Worm (Caenorhabditis elegans) whole organism, L2 larva: ENCODE data around the gene F09F9.5.

ENCODE experiments used
- ZK546.5 ChIP-seq: sonication (generic microtip); optimal IDR thresholded peaks from 2 replicates; lab custom pipeline; 2017; ENCODE audit warnings: missing biosample characterization, missing genetic modification characterization
- ama-1 ChIP-seq: fragments of 150-350 bp; optimal IDR thresholded peaks from 2 replicates; lab custom pipeline; 2018; ENCODE audit warnings: inconsistent platforms
- blmp-1 ChIP-seq: sonication (generic microtip); optimal IDR thresholded peaks from 2 replicates; lab custom pipeline; 2017; ENCODE audit warnings: missing genetic modification characterization, mild to moderate bottlenecking, missing compliant biosample characterization, antibody characterized with exemption, moderate library complexity; ENCODE audit not compliant: insufficient read depth
- egl-27 ChIP-seq: sonication (generic microtip); optimal IDR thresholded peaks from 3 replicates; lab custom pipeline; 2017; ENCODE audit warnings: missing biosample characterization, missing genetic modification reagents, missing genetic modification characterization
- mab-5 ChIP-seq: fragments of 150-350 bp; optimal IDR thresholded peaks from 2 replicates; lab custom pipeline; 2014; ENCODE audit warnings: missing biosample characterization, missing genetic modification characterization
- mdl-1 ChIP-seq, 2 experiments: fragments of 150-350 bp in 1 of 2; sonication (generic microtip) in 1 of 2; optimal IDR thresholded peaks; 2 replicates each; lab custom pipeline; 2017; ENCODE audit warnings: missing biosample characterization in 2 of 2, missing genetic modification characterization in 2 of 2
- nhr-12 ChIP-seq: fragments of 150-350 bp; optimal IDR thresholded peaks from 2 replicates; lab custom pipeline; 2014; ENCODE audit warnings: missing biosample characterization, missing genetic modification characterization
- snpc-4 ChIP-seq: fragments of 150-350 bp; optimal IDR thresholded peaks from 2 replicates; lab custom pipeline; 2014; ENCODE audit warnings: missing biosample characterization, missing genetic modification characterization
- unc-39 ChIP-seq: fragments of 150-350 bp; optimal IDR thresholded peaks from 2 replicates; lab custom pipeline; 2014; ENCODE audit warnings: missing biosample characterization, missing genetic modification characterization
- unc-62 ChIP-seq: fragments of 150-350 bp; optimal IDR thresholded peaks from 2 replicates; lab custom pipeline; 2014; ENCODE audit warnings: missing biosample characterization, missing genetic modification reagents, missing genetic modification characterization
- ztf-4 ChIP-seq: fragments of 150-350 bp; optimal IDR thresholded peaks from 2 replicates; lab custom pipeline; 2014; ENCODE audit warnings: missing biosample characterization, missing genetic modification characterization

ce11 chrX:4157896-4158295, 40.2 kb downstream of the F09F9.5 start:
- TF ChIP-seq mdl-1 (tag; optimal IDR thresholded peaks at IDR 0.05; lab: Kevin White, UChicago) (no peak), egl-27 (tag; lab: Kevin White, UChicago) (no peak), ama-1 (lab: Kevin White, UChicago) (no peak), unc-62 (GFP tag; lab: Kevin White, UChicago) (no peak), snpc-4 (tag; lab: Kevin White, UChicago) (no peak), nhr-12 (tag; lab: Kevin White, UChicago) (no peak), ZK546.5 (tag; lab: Kevin White, UChicago) (no peak), blmp-1 (tag; lab: Kevin White, UChicago) (no peak), unc-39 (tag; lab: Kevin White, UChicago) (no peak), mab-5 (tag; lab: Kevin White, UChicago) (no peak), ztf-4 (tag; lab: Kevin White, UChicago) (no peak)
